Fruit fly (Drosophila melanogaster): Measurements from ENCODE around the gene RpS13.

The RpS13 gene

dm6 chr2L:8364006-8364956 is at the start of gene RpS13, which contains the start of gene CSN8 (continued):
- TF ChIP-seq NK7.1 (GFP tag; optimal IDR thresholded peaks at IDR 0.05) (no peak), Hr51 (GFP tag; optimal IDR thresholded peaks at IDR 0.05) (peak in 1 of 2 experiments; percentile 6), pfk (GFP tag; optimal IDR thresholded peaks at IDR 0.05) (no peak), CG17361 (GFP tag; IDR thresholded peaks at IDR 0.05) (no peak), row (GFP tag; IDR thresholded peaks at IDR 0.05) (peak; percentile 49), bsh (GFP tag; optimal IDR thresholded peaks at IDR 0.05) (peak in 1 of 2 experiments; percentile 7), tna (GFP tag; IDR thresholded peaks at IDR 0.05; ENCODE audit: partially characterized antibody) (peak; percentile 78), Lim3 (GFP tag; IDR thresholded peaks at IDR 0.05) (no peak), fd3F (GFP tag; optimal IDR thresholded peaks at IDR 0.05) (no peak), CG14710 (tag; optimal IDR thresholded peaks at IDR 0.05) (peak; percentile 75), GATAe (GFP tag; conservative IDR thresholded peaks at IDR 0.05) (no peak), CG3281 (GFP tag; optimal IDR thresholded peaks at IDR 0.05) (peak; percentile 55), grn (GFP tag; optimal IDR thresholded peaks at IDR 0.05) (peak; percentile 26), fu2 (GFP tag; optimal IDR thresholded peaks at IDR 0.05) (no peak), chinmo (GFP tag; IDR thresholded peaks at IDR 0.05; ENCODE audit: partially characterized antibody) (peak; percentile 69; the same call in 2 of the 4 replicates), Nf-YC (tag; optimal IDR thresholded peaks at IDR 0.05) (peak; percentile 60), B-H1 (GFP tag; IDR thresholded peaks at IDR 0.05) (no peak), D (optimal IDR thresholded peaks at IDR 0.05) (no peak), D (GFP tag; optimal IDR thresholded peaks at IDR 0.05) (no peak), CG31365 (tag; optimal IDR thresholded peaks at IDR 0.05) (peak; percentile 23), Deaf1 (tag; optimal IDR thresholded peaks at IDR 0.05) (no peak), CG12769 (tag; optimal IDR thresholded peaks at IDR 0.05) (no peak), zen (tag; optimal IDR thresholded peaks at IDR 0.05) (peak; percentile 36), fd102C (GFP tag; optimal IDR thresholded peaks at IDR 0.05) (no peak), NFAT (GFP tag; IDR thresholded peaks at IDR 0.05) (no peak), CG15696 (tag; optimal IDR thresholded peaks at IDR 0.05) (no peak), CG10321 (GFP tag; IDR thresholded peaks at IDR 0.05) (no peak), esg (GFP tag; conservative IDR thresholded peaks at IDR 0.05) (no peak), ftz-f1 (GFP tag; optimal IDR thresholded peaks at IDR 0.05) (no peak), CG18011 (GFP tag; optimal IDR thresholded peaks at IDR 0.05) (peak; percentile 94), CG6854 (GFP tag; optimal IDR thresholded peaks at IDR 0.05) (no peak), nerfin-2 (GFP tag; IDR thresholded peaks at IDR 0.05; ENCODE audit: partially characterized antibody) (peak; percentile 80), org-1 (GFP tag; optimal IDR thresholded peaks at IDR 0.05) (no peak), eve (GFP tag; optimal IDR thresholded peaks at IDR 0.05) (peak in 1 of 2 experiments; percentile 69), z (GFP tag; IDR thresholded peaks at IDR 0.05) (no peak), Rfx (GFP tag; IDR thresholded peaks at IDR 0.05) (peak; percentile 43), sob (GFP tag; IDR thresholded peaks at IDR 0.05) (peak; percentile 54; the same call in 1 of the 2 replicates), sr (GFP tag; IDR thresholded peaks at IDR 0.05) (no peak), Fer3 (tag; optimal IDR thresholded peaks at IDR 0.05) (no peak), Ets97D (GFP tag; optimal IDR thresholded peaks at IDR 0.05) (peak; percentile 95), CG10565 (GFP tag; optimal IDR thresholded peaks at IDR 0.05) (no peak), Pdp1 (GFP tag; optimal IDR thresholded peaks at IDR 0.05) (peak in 1 of 2 experiments; percentile 9), CG3065 (GFP tag; optimal IDR thresholded peaks at IDR 0.05) (no peak), CG2678 (tag; optimal IDR thresholded peaks at IDR 0.05) (peak; percentile 26), CrebB (tag; optimal IDR thresholded peaks at IDR 0.05) (no peak), CG34224 (GFP tag; IDR thresholded peaks at IDR 0.05; ENCODE audit: partially characterized antibody) (peak; percentile 93), CG8388 (GFP tag; optimal IDR thresholded peaks at IDR 0.05) (peak; percentile 7), CG6654 (GFP tag; optimal IDR thresholded peaks at IDR 0.05) (no peak)

All from whole organism, embryonic.